Fruit fly (Drosophila melanogaster) whole organism, embryonic: ENCODE measurements around the gene CG3032.

Experiments used
- Abd-B ChIP-seq: fragments of 200-800 bp; sonication (Bioruptor generic); optimal IDR thresholded peaks from 2 replicates; lab custom pipeline; 2018; ENCODE audit warnings: missing biosample characterization, mild to moderate bottlenecking, missing genetic modification characterization, moderate library complexity
- Blimp-1 ChIP-seq: fragments of 200-800 bp; sonication (Bioruptor generic); optimal IDR thresholded peaks from 3 replicates; lab custom pipeline; 2018; ENCODE audit warnings: missing biosample characterization, missing genetic modification characterization, mild to moderate bottlenecking, moderate library complexity, missing genetic modification reagents
- CG10209 ChIP-seq: fragments of 200-800 bp; sonication (Bioruptor generic); optimal IDR thresholded peaks from 3 replicates; lab custom pipeline; 2017; ENCODE audit warnings: missing biosample characterization, mild to moderate bottlenecking, missing genetic modification characterization, missing genetic modification reagents
- CG10321 ChIP-seq: fragments of 200-800 bp; sonication (Bioruptor generic); IDR thresholded peaks from 2 replicates; pipeline ENCODE4 v1.3.6; 2022; ENCODE audit warnings: missing biosample characterization, missing genetic modification characterization
- CG10366 ChIP-seq: fragments of 200-800 bp; sonication (Bioruptor generic); IDR thresholded peaks from 2 replicates; pipeline ENCODE4 v1.3.6; 2022; ENCODE audit warnings: missing biosample characterization, missing genetic modification characterization
- CG10959 ChIP-seq: fragments of 200-800 bp; sonication (Bioruptor generic); IDR thresholded peaks from 2 replicates; pipeline ENCODE4 v1.3.6; 2022; ENCODE audit warnings: missing biosample characterization, missing genetic modification characterization
- CG11504 ChIP-seq: fragments of 200-800 bp; sonication (Bioruptor generic); optimal IDR thresholded peaks from 3 replicates; lab custom pipeline; 2019; ENCODE audit warnings: missing biosample characterization, mild to moderate bottlenecking, missing genetic modification characterization, moderate library complexity
- CG13424 ChIP-seq: fragments of 200-800 bp; sonication (Bioruptor generic); optimal IDR thresholded peaks from 2 replicates; lab custom pipeline; 2019; ENCODE audit warnings: missing biosample characterization, mild to moderate bottlenecking, missing genetic modification characterization, moderate library complexity
- CG14710 ChIP-seq: fragments of 200-800 bp; sonication (Bioruptor generic); optimal IDR thresholded peaks from 3 replicates; lab custom pipeline; 2019; ENCODE audit warnings: missing biosample characterization, mild to moderate bottlenecking, missing genetic modification characterization, moderate library complexity
- CG15011 ChIP-seq: fragments of 200-800 bp; sonication (Bioruptor generic); optimal IDR thresholded peaks from 3 replicates; lab custom pipeline; 2018; ENCODE audit warnings: missing biosample characterization, mild to moderate bottlenecking, missing genetic modification characterization
- CG15696 ChIP-seq: fragments of 200-800 bp; sonication (Bioruptor generic); optimal IDR thresholded peaks from 2 replicates; lab custom pipeline; 2019; ENCODE audit warnings: missing biosample characterization, mild to moderate bottlenecking, missing genetic modification characterization, moderate library complexity
- CG2202 ChIP-seq: fragments of 200-800 bp; sonication (Bioruptor generic); optimal IDR thresholded peaks from 2 replicates; lab custom pipeline; 2018; ENCODE audit warnings: missing biosample characterization, mild to moderate bottlenecking, missing genetic modification characterization
- CG3847 ChIP-seq: fragments of 200-800 bp; sonication (Bioruptor generic); IDR thresholded peaks from 2 replicates; pipeline ENCODE4 v1.3.6; 2022; ENCODE audit warnings: missing biosample characterization, missing genetic modification characterization
- CG4360 ChIP-seq: fragments of 200-800 bp; sonication (Bioruptor generic); IDR thresholded peaks from 2 replicates; pipeline ENCODE4 v1.3.6; 2022; ENCODE audit warnings: missing biosample characterization, missing genetic modification characterization
- CG4404 ChIP-seq: fragments of 200-800 bp; sonication (Bioruptor generic); IDR thresholded peaks from 2 replicates; pipeline ENCODE4 v1.3.6; 2022; ENCODE audit warnings: missing biosample characterization, missing genetic modification characterization
- CG4617 ChIP-seq: fragments of 200-800 bp; sonication (Bioruptor generic); optimal IDR thresholded peaks from 3 replicates; lab custom pipeline; 2016; ENCODE audit warnings: missing biosample characterization, missing genetic modification characterization, borderline replicate concordance
- CG6254 ChIP-seq: fragments of 200-800 bp; sonication (Bioruptor generic); optimal IDR thresholded peaks from 3 replicates; lab custom pipeline; 2017; ENCODE audit warnings: mild to moderate bottlenecking, missing biosample characterization, missing genetic modification reagents, missing genetic modification characterization
- CG6689 ChIP-seq: fragments of 200-800 bp; sonication (Bioruptor generic); IDR thresholded peaks from 2 replicates; pipeline ENCODE4 v1.3.6; 2022; ENCODE audit warnings: missing biosample characterization, missing genetic modification characterization
- CG7372 ChIP-seq: fragments of 200-800 bp; sonication (Bioruptor generic); IDR thresholded peaks from 2 replicates; pipeline ENCODE4 v1.3.6; 2022; ENCODE audit warnings: missing biosample characterization, missing genetic modification characterization
- CG7556 ChIP-seq: fragments of 200-800 bp; sonication (Bioruptor generic); optimal IDR thresholded peaks from 2 replicates; lab custom pipeline; 2017; ENCODE audit warnings: missing biosample characterization, mild to moderate bottlenecking, missing genetic modification characterization
- CG8924 ChIP-seq: fragments of 200-800 bp; optimal IDR thresholded peaks from 3 replicates; lab custom pipeline; 2019; ENCODE audit warnings: missing biosample characterization, mild to moderate bottlenecking, missing genetic modification characterization, moderate library complexity
- CG9437 ChIP-seq: fragments of 200-800 bp; sonication (Bioruptor generic); optimal IDR thresholded peaks from 2 replicates; lab custom pipeline; 2018; ENCODE audit warnings: missing biosample characterization, mild to moderate bottlenecking, missing genetic modification characterization
- CG9797 ChIP-seq: fragments of 200-800 bp; sonication (Bioruptor generic); optimal IDR thresholded peaks from 3 replicates; lab custom pipeline; 2018; ENCODE audit warnings: missing biosample characterization, mild to moderate bottlenecking, missing genetic modification characterization
- CG9876 ChIP-seq: fragments of 200-800 bp; sonication (Bioruptor generic); optimal IDR thresholded peaks from 2 replicates; lab custom pipeline; 2016; ENCODE audit warnings: missing biosample characterization, missing genetic modification characterization
- CG9932 ChIP-seq: fragments of 200-800 bp; sonication (Bioruptor generic); IDR thresholded peaks from 2 replicates; pipeline ENCODE4 v1.3.6; 2022; ENCODE audit warnings: missing biosample characterization, missing genetic modification characterization
- Elba2 ChIP-seq: fragments of 200-800 bp; sonication (Bioruptor generic); optimal IDR thresholded peaks from 3 replicates; lab custom pipeline; 2016; ENCODE audit warnings: missing biosample characterization, missing genetic modification characterization
- Gug ChIP-seq: fragments of 200-800 bp; sonication (Bioruptor generic); IDR thresholded peaks from 4 replicates; pipeline ENCODE4 v1.3.6; 2022; ENCODE audit warnings: missing biosample characterization, missing genetic modification characterization
- H2.0 ChIP-seq: fragments of 200-800 bp; sonication (Bioruptor generic); IDR thresholded peaks from 2 replicates; pipeline ENCODE4 v1.3.6; 2022; ENCODE audit warnings: missing biosample characterization, missing genetic modification characterization
- Lim3 ChIP-seq: fragments of 200-800 bp; sonication (Bioruptor generic); IDR thresholded peaks from 2 replicates; pipeline ENCODE4 v1.3.6; 2022; ENCODE audit warnings: missing biosample characterization, missing genetic modification characterization
- Meics ChIP-seq: fragments of 200-800 bp; sonication (Bioruptor generic); optimal IDR thresholded peaks from 2 replicates; lab custom pipeline; 2017; ENCODE audit warnings: missing biosample characterization, mild to moderate bottlenecking, missing genetic modification characterization
- Ptx1 ChIP-seq: fragments of 200-800 bp; sonication (Bioruptor generic); IDR thresholded peaks from 2 replicates; pipeline ENCODE4 v1.3.6; 2022; ENCODE audit warnings: missing biosample characterization, missing genetic modification characterization
- Ravus ChIP-seq: fragments of 200-800 bp; sonication (Bioruptor generic); IDR thresholded peaks from 2 replicates; pipeline ENCODE4 v1.3.6; 2022; ENCODE audit warnings: missing biosample characterization, missing genetic modification characterization
- Sox100B ChIP-seq: fragments of 200-800 bp; sonication (Bioruptor generic); optimal IDR thresholded peaks from 3 replicates; lab custom pipeline; 2018; ENCODE audit warnings: missing biosample characterization, mild to moderate bottlenecking, missing genetic modification characterization
- ase ChIP-seq: fragments of 200-800 bp; sonication (Bioruptor generic); IDR thresholded peaks from 3 replicates; pipeline ENCODE4 v1.3.6; 2022; ENCODE audit warnings: missing biosample characterization, missing genetic modification characterization
- corto ChIP-seq: fragments of 200-800 bp; sonication (Bioruptor generic); optimal IDR thresholded peaks from 2 replicates; lab custom pipeline; 2016; ENCODE audit warnings: missing biosample characterization, mild to moderate bottlenecking, missing genetic modification characterization, moderate library complexity
- dm ChIP-seq: fragments of 200-800 bp; sonication (Bioruptor generic); optimal IDR thresholded peaks from 3 replicates; lab custom pipeline; 2016; ENCODE audit warnings: missing biosample characterization, missing genetic modification characterization
- dpn ChIP-seq, 2 experiments: fragments of 200-800 bp; sonication (Bioruptor generic); optimal IDR thresholded peaks; 3 replicates each; lab custom pipeline; 2016; ENCODE audit warnings: missing biosample characterization in 2 of 2, missing genetic modification characterization in 2 of 2
- en ChIP-seq: fragments of 200-800 bp; sonication (Bioruptor generic); optimal IDR thresholded peaks from 2 replicates; lab custom pipeline; 2016; ENCODE audit warnings: missing biosample characterization, missing genetic modification characterization
- eyg ChIP-seq: fragments of 200-800 bp; sonication (Bioruptor generic); optimal IDR thresholded peaks from 3 replicates; lab custom pipeline; 2016; ENCODE audit warnings: missing biosample characterization, missing genetic modification characterization
- ind ChIP-seq: fragments of 200-800 bp; sonication (Bioruptor generic); optimal IDR thresholded peaks from 3 replicates; lab custom pipeline; 2016; ENCODE audit warnings: missing biosample characterization, missing genetic modification characterization
- inv ChIP-seq: fragments of 200-800 bp; sonication (Bioruptor generic); IDR thresholded peaks from 2 replicates; pipeline ENCODE4 v1.3.6; 2022; ENCODE audit warnings: missing biosample characterization, missing genetic modification characterization; ENCODE audit not compliant: partially characterized antibody
- onecut ChIP-seq: fragments of 200-800 bp; sonication (Bioruptor generic); IDR thresholded peaks from 2 replicates; pipeline ENCODE4 v1.3.6; 2022; ENCODE audit warnings: missing biosample characterization, missing genetic modification characterization
- otp ChIP-seq: fragments of 200-800 bp; sonication (Bioruptor generic); IDR thresholded peaks from 3 replicates; pipeline ENCODE4, ENCODE4 v1.3.6; 2022; ENCODE audit warnings: missing biosample characterization, missing genetic modification characterization
- p53 ChIP-seq: fragments of 200-800 bp; sonication (Bioruptor generic); optimal IDR thresholded peaks from 2 replicates; lab custom pipeline; 2016; ENCODE audit warnings: missing biosample characterization, missing genetic modification characterization
- pan ChIP-seq, 4 experiments: fragments of >200 bp in 3 of 4; fragments of 200-800 bp in 1 of 4; sonication (Bioruptor generic) in 1 of 4; optimal IDR thresholded peaks in 3 of 4; IDR thresholded peaks in 1 of 4; 2 replicates each; pipeline versions ENCODE4 v1.3.6 to Lab custom; 2017 to 2022; ENCODE audit warnings: missing biosample characterization in 2 of 4, missing genetic modification characterization in 2 of 4, mixed read lengths in 1 of 4
- pfk ChIP-seq: fragments of 200-800 bp; sonication (Bioruptor generic); optimal IDR thresholded peaks from 2 replicates; lab custom pipeline; 2018; ENCODE audit warnings: missing biosample characterization, mild to moderate bottlenecking, missing genetic modification characterization, moderate library complexity
- sob ChIP-seq: fragments of 200-800 bp; sonication (Bioruptor generic); IDR thresholded peaks from 2 replicates; pipeline ENCODE4 v1.3.6; 2022; ENCODE audit warnings: missing biosample characterization, missing genetic modification characterization
- toy ChIP-seq: fragments of 200-800 bp; sonication (Bioruptor generic); IDR thresholded peaks from 2 replicates; pipeline ENCODE4 v1.3.6; 2022; ENCODE audit warnings: missing biosample characterization, missing genetic modification characterization

CG3032 gene

dm6 chrX:7013320-7014214 lies at the start of gene CG3032, which contains the start of gene CG4593 (continued):
- TF ChIP-seq onecut (peak; percentile 19; the same call in 1 of the 2 replicates), CG9876 (GFP tag; lab: Kevin White, UChicago) (no peak), CG15696 (tag; lab: Kevin White, UChicago) (peak; percentile 37), CG4360 (GFP tag; lab: Robert Waterston, UW) (no peak), ind (GFP tag; lab: Kevin White, UChicago) (peak; percentile 87), dpn (GFP tag; optimal IDR thresholded peaks at IDR 0.05; lab: Kevin White, UChicago) (peak; percentile 76 to 84), CG9932 (GFP tag; lab: Robert Waterston, UW) (peak; percentile 93), en (peak; percentile 20), corto (no peak), inv (GFP tag; lab: Robert Waterston, UW) (no peak), CG9797 (GFP tag; lab: Kevin White, UChicago) (peak; percentile 68), H2.0 (GFP tag; lab: Robert Waterston, UW) (peak; percentile 86), CG10959 (GFP tag; lab: Robert Waterston, UW) (peak; percentile 37; the same call in 1 of the 2 replicates), CG6689 (GFP tag; lab: Robert Waterston, UW) (peak; percentile 87), Ptx1 (GFP tag; lab: Robert Waterston, UW) (peak; percentile 95), p53 (GFP tag; lab: Kevin White, UChicago) (no peak), Meics (GFP tag; lab: Kevin White, UChicago) (peak; percentile 82), eyg (peak; percentile 36), CG3847 (GFP tag; lab: Robert Waterston, UW) (peak; percentile 82), Gug (GFP tag; lab: Robert Waterston, UW) (peak; percentile 89), dm (GFP tag; lab: Kevin White, UChicago) (no peak), CG10366 (GFP tag; lab: Robert Waterston, UW) (peak; percentile 92), pan (optimal IDR thresholded peaks at IDR 0.05; lab: Kevin White, UChicago) (no peak), pan (GFP tag; optimal IDR thresholded peaks at IDR 0.05 in 1 of 2, IDR thresholded peaks at IDR 0.05 in 1 of 2) (peak in 1 of 2 experiments; percentile 94), CG7556 (GFP tag; lab: Kevin White, UChicago) (peak; percentile 64), Elba2 (no peak), toy (GFP tag; lab: Robert Waterston, UW) (no peak), sob (peak; percentile 91), CG7372 (GFP tag; lab: Robert Waterston, UW) (peak; percentile 85), CG14710 (tag; lab: Kevin White, UChicago) (peak; percentile 68), CG10321 (0 out of 2 replicates have a peak, but pooled peaks have one; percentile 49), Lim3 (GFP tag; lab: Robert Waterston, UW) (no peak; the same call in 1 of the 2 replicates), Blimp-1 (GFP tag; lab: Kevin White, UChicago) (peak; percentile 67), Ravus (GFP tag; lab: Robert Waterston, UW) (peak; percentile 77), pfk (GFP tag; lab: Kevin White, UChicago) (no peak), CG4404 (GFP tag; lab: Robert Waterston, UW) (peak; percentile 76), Abd-B (GFP tag; lab: Kevin White, UChicago) (peak; percentile 75), CG2202 (tag; lab: Kevin White, UChicago) (peak; percentile 43), CG6254 (GFP tag; lab: Kevin White, UChicago) (no peak), Sox100B (GFP tag; lab: Kevin White, UChicago) (peak; percentile 47), ase (GFP tag; lab: Robert Waterston, UW) (peak; percentile 86), CG15011 (GFP tag; lab: Kevin White, UChicago) (peak; percentile 61), CG13424 (tag; lab: Kevin White, UChicago) (peak; percentile 77), otp (GFP tag; lab: Robert Waterston, UW) (0 out of 3 replicates have a peak, but pooled peaks have one; percentile 60), CG11504 (tag; lab: Kevin White, UChicago) (peak; percentile 75), CG4617 (GFP tag; lab: Kevin White, UChicago) (peak; percentile 86), CG8924 (tag; lab: Kevin White, UChicago) (peak; percentile 77), CG9437 (GFP tag; lab: Kevin White, UChicago) (peak; percentile 53), CG10209 (GFP tag; lab: Kevin White, UChicago) (peak; percentile 74)
